Fruit fly (Drosophila melanogaster): ENCODE measurements around the gene Sfp84E.

Sfp84E gene

dm6 chr3R:8027203-8027688, 47.1 kb upstream of the Sfp84E start (continued):
- 0 out of 3 replicates have a peak, but pooled peaks have one; percentile 35 for TF ChIP-seq CG3726 (GFP tag; IDR thresholded peaks at IDR 0.05)
- TF ChIP-seq CG2199 (GFP tag; IDR thresholded peaks at IDR 0.05), result no peak
- no peak for TF ChIP-seq twi (tag; optimal IDR thresholded peaks at IDR 0.05)
- TF ChIP-seq CG8924 (tag; optimal IDR thresholded peaks at IDR 0.05), result peak; percentile 94
- TF ChIP-seq peb (GFP tag; IDR thresholded peaks at IDR 0.05), result no peak
- TF ChIP-seq pho (GFP tag; optimal IDR thresholded peaks at IDR 0.05), result peak; percentile 47
- peak; percentile 70 for TF ChIP-seq dmrt11E (tag; optimal IDR thresholded peaks at IDR 0.05)
- TF ChIP-seq lov (optimal IDR thresholded peaks at IDR 0.05), result no peak
- no peak for TF ChIP-seq lov (GFP tag; IDR thresholded peaks at IDR 0.05)
- TF ChIP-seq CG2678 (tag; optimal IDR thresholded peaks at IDR 0.05), result peak; percentile 95
- 0 out of 3 replicates have a peak, but pooled peaks have one; percentile 39 for TF ChIP-seq gce (GFP tag; IDR thresholded peaks at IDR 0.05)
- peak; percentile 86 for TF ChIP-seq Blimp-1 (GFP tag; optimal IDR thresholded peaks at IDR 0.05)
- TF ChIP-seq CG1024 (GFP tag; IDR thresholded peaks at IDR 0.05), result no peak
- TF ChIP-seq mam (GFP tag; optimal IDR thresholded peaks at IDR 0.05), result peak; percentile 27
- TF ChIP-seq gcm (GFP tag; optimal IDR thresholded peaks at IDR 0.05), result peak; percentile 93
- TF ChIP-seq CG12659 (GFP tag; optimal IDR thresholded peaks at IDR 0.05), result peak; percentile 94
- TF ChIP-seq CG4707 (GFP tag; optimal IDR thresholded peaks at IDR 0.05), result no peak
- no peak for TF ChIP-seq CHES-1-like (GFP tag; optimal IDR thresholded peaks at IDR 0.05)
- TF ChIP-seq yki (optimal IDR thresholded peaks at IDR 0.05), result no peak
- peak; percentile 77 for TF ChIP-seq CG12104 (GFP tag; optimal IDR thresholded peaks at IDR 0.05)
- TF ChIP-seq CG16863 (GFP tag; optimal IDR thresholded peaks at IDR 0.05), result peak; percentile 37
- TF ChIP-seq zen2 (GFP tag; IDR thresholded peaks at IDR 0.05; ENCODE audit: partially characterized antibody), result no peak
- TF ChIP-seq vvl (GFP tag; IDR thresholded peaks at IDR 0.05), result peak; percentile 71
- peak; percentile 91 for TF ChIP-seq CG18599 (GFP tag; optimal IDR thresholded peaks at IDR 0.05)
- TF ChIP-seq Ssrp (tag; optimal IDR thresholded peaks at IDR 0.05), result peak; percentile 93
- TF ChIP-seq sc (optimal IDR thresholded peaks at IDR 0.05), result no peak
- peak; percentile 86 for TF ChIP-seq sc (GFP tag; optimal IDR thresholded peaks at IDR 0.05)
- TF ChIP-seq Mrtf (GFP tag; IDR thresholded peaks at IDR 0.05), result 0 out of 3 replicates have a peak, but pooled peaks have one; percentile 54
- peak; percentile 40 for TF ChIP-seq CG5180 (GFP tag; optimal IDR thresholded peaks at IDR 0.05)
- no peak for TF ChIP-seq Dref (GFP tag; IDR thresholded peaks at IDR 0.05)
- TF ChIP-seq Aef1 (GFP tag; IDR thresholded peaks at IDR 0.05), result peak; percentile 53; the same call in 2 of the 3 replicates
- TF ChIP-seq Hr3 (GFP tag; optimal IDR thresholded peaks at IDR 0.05), result peak; percentile 91
- TF ChIP-seq CG8765 (GFP tag; IDR thresholded peaks at IDR 0.05), result no peak
- no peak for TF ChIP-seq ac (GFP tag; optimal IDR thresholded peaks at IDR 0.05)
- TF ChIP-seq fu2 (GFP tag; optimal IDR thresholded peaks at IDR 0.05), result peak; percentile 25
- peak; percentile 19 for TF ChIP-seq D19B (GFP tag; optimal IDR thresholded peaks at IDR 0.05)
- peak; percentile 94 for TF ChIP-seq Sox102F (GFP tag; optimal IDR thresholded peaks at IDR 0.05)
- TF ChIP-seq CG4617 (GFP tag; optimal IDR thresholded peaks at IDR 0.05; ENCODE audit: borderline replicate concordance), result peak; percentile 67
- no peak; the same call in 2 of the 3 replicates for TF ChIP-seq CG6175 (GFP tag; IDR thresholded peaks at IDR 0.05)
- TF ChIP-seq trem (tag; optimal IDR thresholded peaks at IDR 0.05), result peak; percentile 71
- TF ChIP-seq B-H2 (GFP tag; optimal IDR thresholded peaks at IDR 0.05), result no peak
- peak; percentile 92 for TF ChIP-seq dmrt99B (tag; optimal IDR thresholded peaks at IDR 0.05)
- TF ChIP-seq luna (GFP tag; optimal IDR thresholded peaks at IDR 0.05), result no peak
- peak; percentile 53; the same call in 1 of the 3 replicates for TF ChIP-seq CG14050 (GFP tag; IDR thresholded peaks at IDR 0.05)
- TF ChIP-seq CG3065 (GFP tag; optimal IDR thresholded peaks at IDR 0.05), result peak; percentile 45
- peak; percentile 2; the same call in 1 of the 4 replicates for TF ChIP-seq Gug (GFP tag; IDR thresholded peaks at IDR 0.05)
- TF ChIP-seq CG4424 (GFP tag; optimal IDR thresholded peaks at IDR 0.05), result peak; percentile 71
- TF ChIP-seq phol (tag; optimal IDR thresholded peaks at IDR 0.05), result peak; percentile 87
- no peak for TF ChIP-seq CG4854 (GFP tag; optimal IDR thresholded peaks at IDR 0.05)
- TF ChIP-seq CG12155 (GFP tag; optimal IDR thresholded peaks at IDR 0.05), result peak; percentile 76
- peak; percentile 94 for TF ChIP-seq CG12391 (tag; optimal IDR thresholded peaks at IDR 0.05)
- no peak for TF ChIP-seq CG8478 (optimal IDR thresholded peaks at IDR 0.05)
